Fruit fly (Drosophila melanogaster) whole organism, embryonic: ENCODE data around the gene Hrb98DE.

Experiments
- Adf1 ChIP-seq: fragments of 200-800 bp; sonication (Bioruptor generic); IDR thresholded peaks from 2 replicates; pipeline ENCODE4 v1.3.6; 2022; ENCODE audit warnings: missing biosample characterization, missing genetic modification characterization
- CG12071 ChIP-seq: fragments of 200-800 bp; sonication (Bioruptor generic); optimal IDR thresholded peaks from 3 replicates; lab custom pipeline; 2018; ENCODE audit warnings: missing biosample characterization, mild to moderate bottlenecking, missing genetic modification characterization
- CG13123 ChIP-seq: fragments of 200-800 bp; sonication (Bioruptor generic); optimal IDR thresholded peaks from 2 replicates; lab custom pipeline; 2016; ENCODE audit warnings: missing biosample characterization, missing genetic modification characterization
- CG17186 ChIP-seq: fragments of 200-800 bp; sonication (Bioruptor generic); optimal IDR thresholded peaks from 3 replicates; lab custom pipeline; 2017; ENCODE audit warnings: missing biosample characterization, missing genetic modification reagents, missing genetic modification characterization
- CG17385 ChIP-seq: fragments of 200-800 bp; sonication (Bioruptor generic); optimal IDR thresholded peaks from 3 replicates; lab custom pipeline; 2018; ENCODE audit warnings: missing biosample characterization, mild to moderate bottlenecking, missing genetic modification characterization
- CG17612 ChIP-seq: fragments of 200-800 bp; sonication (Bioruptor generic); IDR thresholded peaks from 2 replicates; pipeline ENCODE4 v1.3.6; 2022; ENCODE audit warnings: missing biosample characterization, missing genetic modification characterization
- CG1792 ChIP-seq: fragments of 200-800 bp; sonication (Bioruptor generic); optimal IDR thresholded peaks from 2 replicates; lab custom pipeline; 2016; ENCODE audit warnings: missing biosample characterization, missing genetic modification characterization
- CG18599 ChIP-seq: fragments of 200-800 bp; sonication (Bioruptor generic); optimal IDR thresholded peaks from 3 replicates; lab custom pipeline; 2017; ENCODE audit warnings: missing biosample characterization, missing genetic modification characterization, mild to moderate bottlenecking, moderate library complexity, missing genetic modification reagents
- CG18764 ChIP-seq: fragments of 200-800 bp; sonication (Bioruptor generic); optimal IDR thresholded peaks from 3 replicates; lab custom pipeline; 2016; ENCODE audit warnings: missing biosample characterization, missing genetic modification characterization
- CG2116 ChIP-seq: fragments of 200-800 bp; sonication (Bioruptor generic); optimal IDR thresholded peaks from 3 replicates; lab custom pipeline; 2018; ENCODE audit warnings: missing biosample characterization, mild to moderate bottlenecking, missing genetic modification characterization
- CG2129 ChIP-seq: fragments of 200-800 bp; sonication (Bioruptor generic); IDR thresholded peaks from 2 replicates; pipeline ENCODE4 v1.3.6; 2022; ENCODE audit warnings: missing biosample characterization, missing genetic modification characterization; ENCODE audit not compliant: partially characterized antibody
- CG3281 ChIP-seq: fragments of 200-800 bp; sonication (Bioruptor generic); optimal IDR thresholded peaks from 3 replicates; lab custom pipeline; 2017; ENCODE audit warnings: missing biosample characterization, mild to moderate bottlenecking, missing genetic modification characterization
- CG3407 ChIP-seq: fragments of 200-800 bp; sonication (Bioruptor generic); optimal IDR thresholded peaks from 2 replicates; lab custom pipeline; 2018; ENCODE audit warnings: missing biosample characterization, mild to moderate bottlenecking, missing genetic modification characterization
- CG4707 ChIP-seq: fragments of 200-800 bp; sonication (Bioruptor generic); optimal IDR thresholded peaks from 2 replicates; lab custom pipeline; 2018; ENCODE audit warnings: missing biosample characterization, mild to moderate bottlenecking, missing genetic modification characterization, moderate library complexity
- CG5180 ChIP-seq: fragments of 200-800 bp; sonication (Bioruptor generic); optimal IDR thresholded peaks from 3 replicates; lab custom pipeline; 2017; ENCODE audit warnings: missing biosample characterization, missing genetic modification characterization, mild to moderate bottlenecking, moderate library complexity, missing genetic modification reagents
- CG5245 ChIP-seq: fragments of 200-800 bp; sonication (Bioruptor generic); optimal IDR thresholded peaks from 3 replicates; lab custom pipeline; 2016; ENCODE audit warnings: missing biosample characterization, missing genetic modification characterization
- CG7987 ChIP-seq: fragments of 200-800 bp; sonication (Bioruptor generic); optimal IDR thresholded peaks from 2 replicates; lab custom pipeline; 2018; ENCODE audit warnings: missing biosample characterization, mild to moderate bottlenecking, missing genetic modification characterization, moderate library complexity
- CG8478 ChIP-seq: fragments of >200 bp; optimal IDR thresholded peaks from 2 replicates; lab custom pipeline; 2018
- CG8924 ChIP-seq: fragments of 200-800 bp; optimal IDR thresholded peaks from 3 replicates; lab custom pipeline; 2019; ENCODE audit warnings: missing biosample characterization, mild to moderate bottlenecking, missing genetic modification characterization, moderate library complexity
- CG9437 ChIP-seq: fragments of 200-800 bp; sonication (Bioruptor generic); optimal IDR thresholded peaks from 2 replicates; lab custom pipeline; 2018; ENCODE audit warnings: missing biosample characterization, mild to moderate bottlenecking, missing genetic modification characterization
- CTCF ChIP-seq: fragments of 200-800 bp; sonication (Bioruptor generic); optimal IDR thresholded peaks from 2 replicates; lab custom pipeline; 2017; ENCODE audit warnings: missing biosample characterization, mild to moderate bottlenecking, missing genetic modification characterization, moderate library complexity
- Dad ChIP-seq: fragments of 200-800 bp; sonication (Bioruptor generic); optimal IDR thresholded peaks from 3 replicates; lab custom pipeline; 2016; ENCODE audit warnings: missing biosample characterization, missing genetic modification characterization
- E2f1 ChIP-seq: fragments of 200-800 bp; sonication (Bioruptor generic); IDR thresholded peaks from 2 replicates; pipeline ENCODE4 v1.3.6; 2022; ENCODE audit warnings: missing biosample characterization, missing genetic modification characterization
- Hand ChIP-seq: fragments of 200-800 bp; sonication (Bioruptor generic); optimal IDR thresholded peaks from 2 replicates; lab custom pipeline; 2017; ENCODE audit warnings: mild to moderate bottlenecking, missing biosample characterization, missing genetic modification reagents, missing genetic modification characterization
- HmgD ChIP-seq: fragments of 200-800 bp; sonication (Bioruptor generic); optimal IDR thresholded peaks from 3 replicates; lab custom pipeline; 2016; ENCODE audit warnings: missing biosample characterization, missing genetic modification characterization
- Hr3 ChIP-seq: fragments of 200-800 bp; sonication (Bioruptor generic); optimal IDR thresholded peaks from 3 replicates; lab custom pipeline; 2016; ENCODE audit warnings: missing biosample characterization, missing genetic modification characterization
- Hsf ChIP-seq: fragments of 200-800 bp; sonication (Bioruptor generic); optimal IDR thresholded peaks from 3 replicates; lab custom pipeline; 2016; ENCODE audit warnings: missing biosample characterization, missing genetic modification characterization
- MBD-R2 ChIP-seq: fragments of 200-800 bp; sonication (Bioruptor generic); IDR thresholded peaks from 2 replicates; pipeline ENCODE4 v1.3.6; 2022; ENCODE audit warnings: missing biosample characterization, missing genetic modification characterization
- MTF-1 ChIP-seq: fragments of 200-800 bp; sonication (Bioruptor generic); optimal IDR thresholded peaks from 2 replicates; lab custom pipeline; 2018; ENCODE audit warnings: missing biosample characterization, mild to moderate bottlenecking, missing genetic modification characterization, borderline replicate concordance
- Mes4 ChIP-seq: fragments of 200-800 bp; sonication (Bioruptor generic); optimal IDR thresholded peaks from 2 replicates; lab custom pipeline; 2016; ENCODE audit warnings: missing biosample characterization, missing genetic modification characterization
- Myb ChIP-seq: fragments of 200-800 bp; sonication (Bioruptor generic); optimal IDR thresholded peaks from 2 replicates; lab custom pipeline; 2016; ENCODE audit warnings: missing biosample characterization, missing genetic modification characterization
- NC2β ChIP-seq: fragments of 200-800 bp; sonication (Bioruptor generic); optimal IDR thresholded peaks from 2 replicates; lab custom pipeline; 2016; ENCODE audit warnings: missing biosample characterization, missing genetic modification characterization
- NfI ChIP-seq: fragments of 200-800 bp; sonication (Bioruptor generic); optimal IDR thresholded peaks from 3 replicates; lab custom pipeline; 2018; ENCODE audit warnings: missing biosample characterization, mild to moderate bottlenecking, missing genetic modification characterization, moderate library complexity
- Sin3A ChIP-seq: fragments of >200 bp; optimal IDR thresholded peaks from 2 replicates; lab custom pipeline; 2018
- Sox102F ChIP-seq: fragments of 200-800 bp; sonication (Bioruptor generic); optimal IDR thresholded peaks from 2 replicates; lab custom pipeline; 2018; ENCODE audit warnings: missing biosample characterization, mild to moderate bottlenecking, missing genetic modification characterization, moderate library complexity
- Ssrp ChIP-seq: fragments of 200-800 bp; sonication (Bioruptor generic); optimal IDR thresholded peaks from 2 replicates; lab custom pipeline; 2018; ENCODE audit warnings: missing biosample characterization, mild to moderate bottlenecking, missing genetic modification characterization, moderate library complexity
- Tbp ChIP-seq: fragments of >200 bp; optimal IDR thresholded peaks from 2 replicates; lab custom pipeline; 2018; ENCODE audit warnings: missing biosample characterization, missing genetic modification characterization
- btn ChIP-seq: fragments of 200-800 bp; sonication (Bioruptor generic); optimal IDR thresholded peaks from 2 replicates; lab custom pipeline; 2016; ENCODE audit warnings: missing biosample characterization, missing genetic modification characterization
- cad ChIP-seq: fragments of >200 bp; optimal IDR thresholded peaks from 2 replicates; lab custom pipeline; 2017; ENCODE audit warnings: missing biosample characterization, missing genetic modification characterization
- ftz-f1 ChIP-seq: fragments of 200-800 bp; sonication (Bioruptor generic); optimal IDR thresholded peaks from 2 replicates; lab custom pipeline; 2016; ENCODE audit warnings: missing biosample characterization, missing genetic modification characterization
- grn ChIP-seq: fragments of 200-800 bp; sonication (Bioruptor generic); optimal IDR thresholded peaks from 3 replicates; lab custom pipeline; 2017; ENCODE audit warnings: missing biosample characterization, missing genetic modification characterization
- gro ChIP-seq: fragments of 200-800 bp; sonication (Bioruptor generic); optimal IDR thresholded peaks from 2 replicates; lab custom pipeline; 2016; ENCODE audit warnings: missing biosample characterization, missing genetic modification characterization
- h ChIP-seq: fragments of >200 bp; optimal IDR thresholded peaks from 2 replicates; lab custom pipeline; 2017
- hbn ChIP-seq: fragments of 200-800 bp; sonication (Bioruptor generic); IDR thresholded peaks from 2 replicates; pipeline ENCODE4 v1.3.6; 2022; ENCODE audit warnings: missing biosample characterization, missing genetic modification characterization; ENCODE audit not compliant: partially characterized antibody
- inv ChIP-seq: fragments of 200-800 bp; sonication (Bioruptor generic); IDR thresholded peaks from 2 replicates; pipeline ENCODE4 v1.3.6; 2022; ENCODE audit warnings: missing biosample characterization, missing genetic modification characterization; ENCODE audit not compliant: partially characterized antibody
- lab ChIP-seq: fragments of 200-800 bp; sonication (Bioruptor generic); optimal IDR thresholded peaks from 3 replicates; lab custom pipeline; 2017; ENCODE audit warnings: missing biosample characterization, missing genetic modification characterization, mild to moderate bottlenecking, moderate library complexity, missing genetic modification reagents
- nom ChIP-seq: fragments of 200-800 bp; sonication (Bioruptor generic); optimal IDR thresholded peaks from 2 replicates; lab custom pipeline; 2017; ENCODE audit warnings: missing biosample characterization, missing genetic modification characterization, mild to moderate bottlenecking, moderate library complexity, missing genetic modification reagents
- otp ChIP-seq: fragments of 200-800 bp; sonication (Bioruptor generic); IDR thresholded peaks from 3 replicates; pipeline ENCODE4, ENCODE4 v1.3.6; 2022; ENCODE audit warnings: missing biosample characterization, missing genetic modification characterization
- sens ChIP-seq: fragments of 200-800 bp; sonication (Bioruptor generic); peaks from one replicate; lab custom pipeline; 2016; ENCODE audit warnings: missing biosample characterization, missing genetic modification characterization
- sima ChIP-seq: fragments of 200-800 bp; sonication (Bioruptor generic); optimal IDR thresholded peaks from 2 replicates; lab custom pipeline; 2016; ENCODE audit warnings: missing biosample characterization, missing genetic modification characterization
- slou ChIP-seq: fragments of 200-800 bp; sonication (Bioruptor generic); optimal IDR thresholded peaks from 3 replicates; lab custom pipeline; 2016; ENCODE audit warnings: missing biosample characterization, missing genetic modification characterization
- ssp ChIP-seq: fragments of 200-800 bp; sonication (Bioruptor generic); IDR thresholded peaks from 2 replicates; pipeline ENCODE4 v1.3.6; 2022; ENCODE audit warnings: missing biosample characterization, missing genetic modification characterization
- unc-4 ChIP-seq: fragments of 200-800 bp; sonication (Bioruptor generic); IDR thresholded peaks from 2 replicates; pipeline ENCODE4 v1.3.6; 2022; ENCODE audit warnings: missing biosample characterization, missing genetic modification characterization; ENCODE audit not compliant: partially characterized antibody

Hrb98DE gene

dm6 chr3R:28590462-28590861 is 9.2 kb upstream of the Hrb98DE start (continued):
- peak; percentile 78 for TF ChIP-seq grn (GFP tag; lab: Kevin White, UChicago)
- TF ChIP-seq unc-4 (GFP tag; lab: Robert Waterston, UW): no peak
- TF ChIP-seq MBD-R2 (GFP tag; lab: Robert Waterston, UW): no peak
- no peak for TF ChIP-seq HmgD (GFP tag; lab: Kevin White, UChicago)
- no peak for TF ChIP-seq ftz-f1 (GFP tag; lab: Kevin White, UChicago)
- TF ChIP-seq CG17385 (GFP tag; lab: Kevin White, UChicago): peak; percentile 44
- TF ChIP-seq MTF-1 (GFP tag; lab: Kevin White, UChicago): peak; percentile 79
- no peak for TF ChIP-seq nom (GFP tag; lab: Kevin White, UChicago)
- TF ChIP-seq ssp (GFP tag; lab: Robert Waterston, UW): no peak
- TF ChIP-seq CG8478 (lab: Kevin White, UChicago): no peak
- TF ChIP-seq CG5245 (GFP tag; lab: Kevin White, UChicago): no peak
- TF ChIP-seq lab (GFP tag; lab: Kevin White, UChicago): peak; percentile 72
- no peak for TF ChIP-seq Hsf (GFP tag; lab: Kevin White, UChicago)
- no peak for TF ChIP-seq CG3281
- TF ChIP-seq CG17186 (GFP tag; lab: Kevin White, UChicago): peak; percentile 12
- no peak for TF ChIP-seq E2f1 (GFP tag; lab: Robert Waterston, UW)
- no peak for TF ChIP-seq Dad (GFP tag; lab: Kevin White, UChicago)
- TF ChIP-seq gro (GFP tag; lab: Kevin White, UChicago): no peak
- no peak for TF ChIP-seq CG1792 (GFP tag; lab: Kevin White, UChicago)
- TF ChIP-seq Ssrp: no peak
- no peak for TF ChIP-seq Myb
- TF ChIP-seq NC2β (GFP tag; lab: Kevin White, UChicago): no peak
- no peak for TF ChIP-seq Adf1
- no peak for TF ChIP-seq CG2116
- TF ChIP-seq Mes4 (GFP tag; lab: Kevin White, UChicago): no peak
- TF ChIP-seq Tbp: no peak
- TF ChIP-seq CG17612 (GFP tag; lab: Robert Waterston, UW): no peak
- TF ChIP-seq CG4707 (GFP tag; lab: Kevin White, UChicago): peak; percentile 39
- peak; percentile 69 for TF ChIP-seq CG3407 (GFP tag; lab: Kevin White, UChicago)
- TF ChIP-seq h (lab: Kevin White, UChicago): no peak
- TF ChIP-seq btn (GFP tag; lab: Kevin White, UChicago): no peak
- no peak for TF ChIP-seq CG9437 (GFP tag; lab: Kevin White, UChicago)
- TF ChIP-seq slou (GFP tag; lab: Kevin White, UChicago): no peak
- TF ChIP-seq sens (GFP tag; lab: Kevin White, UChicago): peak; percentile 80
- no peak for TF ChIP-seq CG13123
- TF ChIP-seq cad (GFP tag; lab: Kevin White, UChicago): no peak
- TF ChIP-seq CG8924: peak; percentile 7
- peak; percentile 56 for TF ChIP-seq CG7987
- TF ChIP-seq Hr3 (GFP tag; lab: Kevin White, UChicago): no peak
- TF ChIP-seq CG2129 (GFP tag; lab: Robert Waterston, UW): no peak
- TF ChIP-seq Sin3A (lab: Kevin White, UChicago): no peak
- TF ChIP-seq hbn (GFP tag; lab: Robert Waterston, UW): no peak
- peak; percentile 37 for TF ChIP-seq CG18599
- TF ChIP-seq CG12071 (GFP tag; lab: Kevin White, UChicago): peak; percentile 64
- TF ChIP-seq NfI: peak; percentile 13
- no peak for TF ChIP-seq sima (GFP tag; lab: Kevin White, UChicago)
- TF ChIP-seq inv (GFP tag; lab: Robert Waterston, UW): no peak
- TF ChIP-seq CG18764 (GFP tag; lab: Kevin White, UChicago): no peak
- peak; percentile 47 for TF ChIP-seq CG5180 (GFP tag; lab: Kevin White, UChicago)
- no peak for TF ChIP-seq CTCF (GFP tag; lab: Kevin White, UChicago)
- TF ChIP-seq otp (GFP tag; lab: Robert Waterston, UW): peak; percentile 79; the same call in 2 of the 3 replicates
- TF ChIP-seq Hand (GFP tag; lab: Kevin White, UChicago): no peak
- peak; percentile 29 for TF ChIP-seq Sox102F (GFP tag; lab: Kevin White, UChicago)
